Worm (Caenorhabditis elegans) whole organism, L4 larva: ENCODE results near the gene cpf-1.

Experiments used
- F37D6.2 ChIP-seq: sonication (generic microtip); optimal IDR thresholded peaks from 2 replicates; lab custom pipeline; 2016; ENCODE audit warnings: mild to moderate bottlenecking, missing genetic modification characterization, missing compliant biosample characterization
- F44E2.7 ChIP-seq: fragments of 200-800 bp; sonication (Bioruptor generic); IDR thresholded peaks from 2 replicates; pipeline ENCODE4 v2.1.2; 2022; ENCODE audit warnings: missing genetic modification characterization, missing compliant biosample characterization
- R02D3.7 ChIP-seq: fragments of 150-350 bp; sonication (generic microtip); optimal IDR thresholded peaks from 3 replicates; lab custom pipeline; 2014; ENCODE audit warnings: missing biosample characterization, missing genetic modification characterization
- T26A8.4 ChIP-seq: fragments of 200-800 bp; sonication (Bioruptor generic); IDR thresholded peaks from 2 replicates; pipeline ENCODE4 v1.3.6; 2022; ENCODE audit warnings: missing genetic modification characterization, missing compliant biosample characterization
- Y48G9A.11 ChIP-seq: fragments of 200-800 bp; sonication (Bioruptor generic); IDR thresholded peaks from 2 replicates; pipeline ENCODE4 v1.3.6; 2022; ENCODE audit warnings: missing genetic modification reagents, missing genetic modification characterization, missing compliant biosample characterization
- arid-1 ChIP-seq: fragments of 200-800 bp; sonication (Bioruptor generic); conservative IDR thresholded peaks from 2 replicates; pipeline ENCODE4 v1.3.6; 2022; ENCODE audit warnings: missing genetic modification reagents, missing genetic modification characterization, missing compliant biosample characterization
- ceh-20 ChIP-seq: fragments of 200-800 bp; sonication (Bioruptor generic); IDR thresholded peaks from 2 replicates; pipeline ENCODE4 v1.3.6; 2022; ENCODE audit warnings: missing genetic modification reagents, missing genetic modification characterization, missing compliant biosample characterization
- ceh-32 ChIP-seq: sonication (generic microtip); optimal IDR thresholded peaks from 2 replicates; lab custom pipeline; 2016; ENCODE audit warnings: mild to moderate bottlenecking, missing genetic modification characterization, missing compliant biosample characterization; ENCODE audit not compliant: poor library complexity
- ceh-62 ChIP-seq: sonication (generic microtip); optimal IDR thresholded peaks from 2 replicates; lab custom pipeline; 2017; ENCODE audit warnings: missing biosample characterization, missing genetic modification characterization
- cey-2 ChIP-seq: sonication (generic microtip); optimal IDR thresholded peaks from 3 replicates; lab custom pipeline; 2017; ENCODE audit warnings: missing genetic modification characterization, mild to moderate bottlenecking, missing compliant biosample characterization, antibody characterized with exemption, borderline replicate concordance; ENCODE audit not compliant: insufficient read depth
- ctbp-1 ChIP-seq: fragments of 200-800 bp; sonication (Bioruptor generic); IDR thresholded peaks from 2 replicates; pipeline ENCODE4 v1.3.6; 2022; ENCODE audit warnings: missing genetic modification reagents, missing genetic modification characterization, missing compliant biosample characterization
- daf-12 ChIP-seq: fragments of 150-350 bp; optimal IDR thresholded peaks from 2 replicates; lab custom pipeline; 2014; ENCODE audit warnings: missing biosample characterization, missing genetic modification reagents, missing genetic modification characterization
- daf-16 ChIP-seq, 3 experiments: sonication (generic microtip); optimal IDR thresholded peaks; 2 replicates each; lab custom pipeline; 2016 to 2017; ENCODE audit warnings: missing genetic modification characterization in 3 of 3, missing genetic modification reagents in 3 of 3, mild to moderate bottlenecking in 2 of 3, missing compliant biosample characterization in 2 of 3, missing biosample characterization in 1 of 3, moderate library complexity in 1 of 3
- dmd-6 ChIP-seq: fragments of 200-800 bp; sonication (Bioruptor generic); IDR thresholded peaks from 2 replicates; pipeline ENCODE4 v1.3.6; 2022; ENCODE audit warnings: missing genetic modification reagents, missing genetic modification characterization, missing compliant biosample characterization
- dpl-1 ChIP-seq: fragments of 150-350 bp; optimal IDR thresholded peaks from 2 replicates; lab custom pipeline; 2014; ENCODE audit warnings: missing biosample characterization, missing genetic modification reagents, missing genetic modification characterization
- dve-1 ChIP-seq: sonication (generic microtip); optimal IDR thresholded peaks from 2 replicates; lab custom pipeline; 2017; ENCODE audit warnings: antibody characterized with exemption, mild to moderate bottlenecking, missing genetic modification characterization, missing compliant biosample characterization; ENCODE audit not compliant: insufficient read depth
- egl-43 ChIP-seq: fragments of 200-800 bp; sonication (Bioruptor generic); IDR thresholded peaks from 2 replicates; pipeline ENCODE4 v1.3.6; 2022; ENCODE audit warnings: missing genetic modification reagents, missing genetic modification characterization, missing compliant biosample characterization
- hlh-11 ChIP-seq: fragments of 200-800 bp; sonication (Bioruptor generic); optimal IDR thresholded peaks from 2 replicates; lab custom pipeline; 2018; ENCODE audit warnings: mild to moderate bottlenecking, missing genetic modification characterization, missing compliant biosample characterization
- hmg-1.1 ChIP-seq: fragments of 200-800 bp; sonication (Bioruptor generic); IDR thresholded peaks from 2 replicates; pipeline ENCODE4 v1.3.6; 2022; ENCODE audit warnings: missing genetic modification reagents, missing genetic modification characterization, missing compliant biosample characterization
- jun-1 ChIP-seq: fragments of 150-350 bp; optimal IDR thresholded peaks from 2 replicates; lab custom pipeline; 2014; ENCODE audit warnings: missing biosample characterization, missing genetic modification reagents, missing genetic modification characterization
- lim-7 ChIP-seq: fragments of 200-800 bp; sonication (Bioruptor generic); IDR thresholded peaks from 2 replicates; pipeline ENCODE4 v1.3.6; 2022; ENCODE audit warnings: missing genetic modification characterization, missing compliant biosample characterization
- lin-15B ChIP-seq: fragments of 150-350 bp; sonication (generic microtip); optimal IDR thresholded peaks from 3 replicates; lab custom pipeline; 2014; ENCODE audit warnings: missing biosample characterization, missing genetic modification characterization
- lin-38 ChIP-seq: fragments of 200-800 bp; sonication (Bioruptor generic); IDR thresholded peaks from 2 replicates; pipeline ENCODE4 v1.3.6; 2022; ENCODE audit warnings: missing genetic modification reagents, missing genetic modification characterization, missing compliant biosample characterization
- lir-3 ChIP-seq: sonication (generic microtip); optimal IDR thresholded peaks from 2 replicates; lab custom pipeline; 2016; ENCODE audit warnings: mild to moderate bottlenecking, missing genetic modification characterization, missing compliant biosample characterization
- madf-5 ChIP-seq, 2 experiments: fragments of 200-800 bp; sonication (Bioruptor generic); IDR thresholded peaks; 2 replicates each; pipeline ENCODE4 v1.3.6; 2022; ENCODE audit warnings: missing compliant biosample characterization in 2 of 2, missing genetic modification characterization in 2 of 2
- nhr-10 ChIP-seq: fragments of 150-350 bp; optimal IDR thresholded peaks from 2 replicates; lab custom pipeline; 2014; ENCODE audit warnings: missing biosample characterization, missing genetic modification characterization
- nhr-25 ChIP-seq: sonication (generic microtip); optimal IDR thresholded peaks from 2 replicates; lab custom pipeline; 2017; ENCODE audit warnings: missing genetic modification characterization, mild to moderate bottlenecking, missing compliant biosample characterization, antibody characterized with exemption, moderate library complexity, borderline replicate concordance; ENCODE audit not compliant: insufficient read depth
- nhr-42 ChIP-seq: fragments of 200-800 bp; sonication (Bioruptor generic); IDR thresholded peaks from 2 replicates; pipeline ENCODE4 v1.3.6; 2022; ENCODE audit warnings: missing genetic modification characterization, missing compliant biosample characterization
- nhr-48 ChIP-seq: sonication (generic microtip); optimal IDR thresholded peaks from 2 replicates; lab custom pipeline; 2016; ENCODE audit warnings: mild to moderate bottlenecking, missing genetic modification characterization, missing compliant biosample characterization
- saeg-2 ChIP-seq: fragments of 200-800 bp; sonication (Bioruptor generic); IDR thresholded peaks from 2 replicates; pipeline ENCODE4 v1.3.6; 2022; ENCODE audit warnings: missing genetic modification reagents, missing genetic modification characterization, missing compliant biosample characterization
- set-16 ChIP-seq: fragments of 200-800 bp; sonication (Bioruptor generic); IDR thresholded peaks from 2 replicates; pipeline ENCODE4 v1.3.6; 2022; ENCODE audit warnings: missing genetic modification reagents, missing genetic modification characterization, missing compliant biosample characterization
- snpc-4 ChIP-seq: fragments of 150-350 bp; optimal IDR thresholded peaks from 2 replicates; lab custom pipeline; 2014; ENCODE audit warnings: missing biosample characterization, missing genetic modification characterization
- spr-3 ChIP-seq: fragments of 200-800 bp; sonication (Bioruptor generic); optimal IDR thresholded peaks from 2 replicates; lab custom pipeline; 2018; ENCODE audit warnings: mild to moderate bottlenecking, missing genetic modification characterization, missing compliant biosample characterization
- tag-97 ChIP-seq: fragments of 200-800 bp; sonication (Bioruptor generic); IDR thresholded peaks from 2 replicates; pipeline ENCODE4 v1.3.6; 2022; ENCODE audit warnings: missing genetic modification characterization, missing compliant biosample characterization
- tra-1 ChIP-seq: fragments of 200-800 bp; sonication (Bioruptor generic); IDR thresholded peaks from 2 replicates; pipeline ENCODE4 v1.3.6; 2022; ENCODE audit warnings: missing genetic modification reagents, missing genetic modification characterization, missing compliant biosample characterization
- unc-62 ChIP-seq, 3 experiments: fragments of 150-350 bp in 1 of 3; sonication (generic microtip); optimal IDR thresholded peaks in 2 of 3; peaks in 1 of 3; 1 replicate in 1 of 3; 2 replicates in 2 of 3; lab custom pipeline; 2014 to 2017; ENCODE audit warnings: missing biosample characterization in 3 of 3, missing genetic modification characterization in 3 of 3, missing genetic modification reagents in 3 of 3, missing genotype in 1 of 3
- zag-1 ChIP-seq: fragments of 150-350 bp; optimal IDR thresholded peaks from 2 replicates; lab custom pipeline; 2014; ENCODE audit warnings: missing biosample characterization, missing genetic modification characterization
- zfp-2 ChIP-seq: sonication (generic microtip); optimal IDR thresholded peaks from 2 replicates; lab custom pipeline; 2016; ENCODE audit warnings: mild to moderate bottlenecking, missing genetic modification characterization, missing compliant biosample characterization
- zip-11 ChIP-seq: fragments of 200-800 bp; sonication (Bioruptor generic); IDR thresholded peaks from 2 replicates; pipeline ENCODE4 v1.3.6; 2022; ENCODE audit warnings: missing genetic modification characterization, missing compliant biosample characterization
- zip-2 ChIP-seq: fragments of 150-350 bp; optimal IDR thresholded peaks from 2 replicates; lab custom pipeline; 2014; ENCODE audit warnings: missing biosample characterization, missing genetic modification characterization
- ztf-7 ChIP-seq: fragments of 150-350 bp; optimal IDR thresholded peaks from 2 replicates; lab custom pipeline; 2014; ENCODE audit warnings: missing biosample characterization, missing genetic modification characterization

The cpf-1 gene

ce11 chrII:8569038-8569977 is 32.9 kb downstream of the cpf-1 start, which contains the start of the genes col-38 and rpl-5 (continued):
- peak; percentile 79 for TF ChIP-seq hmg-1.1 (GFP tag; lab: Robert Waterston, UW)
- TF ChIP-seq snpc-4 (tag; lab: Kevin White, UChicago) = no peak
- peak; percentile 23; the same call in 1 of the 2 replicates for TF ChIP-seq nhr-42 (GFP tag; lab: Robert Waterston, UW)
- TF ChIP-seq dpl-1 (GFP tag; lab: Kevin White, UChicago) = peak; percentile 96
- no peak for TF ChIP-seq lin-15B (tag; lab: Kevin White, UChicago)
- TF ChIP-seq tag-97 = no peak
- peak; percentile 91 for TF ChIP-seq lin-38 (GFP tag; lab: Robert Waterston, UW)
- no peak for TF ChIP-seq daf-16 (GFP tag; optimal IDR thresholded peaks at IDR 0.05; lab: Kevin White, UChicago)
- peak; percentile 79 for TF ChIP-seq daf-16 (tag; optimal IDR thresholded peaks at IDR 0.05; lab: Kevin White, UChicago)
- peak; percentile 90 for TF ChIP-seq dve-1
- peak; percentile 0 for TF ChIP-seq jun-1 (tag; lab: Kevin White, UChicago)
- TF ChIP-seq hlh-11 (tag; lab: Kevin White, UChicago) = peak; percentile 82
- TF ChIP-seq zip-2 (tag; lab: Kevin White, UChicago) = peak; percentile 7
- peak; percentile 60; the same call in 1 of the 2 replicates for TF ChIP-seq arid-1 (GFP tag; lab: Robert Waterston, UW)
- TF ChIP-seq zip-11 = no peak
- TF ChIP-seq R02D3.7 = no peak
- TF ChIP-seq F37D6.2 (tag; lab: Kevin White, UChicago) = peak; percentile 49
- TF ChIP-seq lim-7 (GFP tag; lab: Robert Waterston, UW) = no peak
- TF ChIP-seq cey-2 (tag; lab: Kevin White, UChicago) = no peak
- no peak for TF ChIP-seq daf-12 (tag; lab: Kevin White, UChicago)
- peak; percentile 87 for TF ChIP-seq zfp-2 (tag; lab: Kevin White, UChicago)
- no peak for TF ChIP-seq Y48G9A.11

DNA sequence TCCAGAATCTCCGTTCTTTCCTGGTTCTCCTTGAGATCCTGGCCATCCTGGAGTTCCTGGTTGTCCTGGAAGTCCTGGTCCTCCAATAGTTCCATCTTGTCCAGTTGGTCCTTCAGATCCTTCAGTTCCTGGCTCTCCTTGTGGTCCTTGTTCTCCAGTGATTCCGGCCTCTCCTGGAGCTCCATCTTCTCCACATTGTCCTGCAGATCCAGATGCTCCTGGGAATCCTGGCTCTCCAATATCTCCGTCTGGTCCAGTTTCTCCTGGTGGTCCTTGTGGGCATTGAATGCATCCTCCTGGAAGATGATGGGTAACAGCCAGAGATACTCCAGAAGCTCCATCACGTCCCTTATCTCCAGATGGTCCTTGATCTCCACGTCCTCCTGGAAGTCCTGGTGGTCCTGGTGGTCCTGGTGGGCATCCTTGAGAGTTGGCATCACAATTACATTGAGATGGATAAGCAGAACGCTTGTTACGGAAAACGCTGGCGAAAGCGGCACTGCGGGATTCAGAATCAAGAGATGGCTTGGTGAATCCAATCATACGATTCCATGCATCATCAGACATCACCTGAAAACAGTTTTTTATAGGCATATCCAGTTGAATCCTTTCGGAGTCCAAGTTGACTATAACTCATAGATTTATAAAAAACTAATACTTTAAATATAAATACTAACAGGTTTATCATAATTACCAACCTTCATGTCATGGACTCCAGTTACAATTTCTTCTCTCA is 33.8 kb downstream of the cpf-1 start:
- TF ChIP-seq lin-38 (GFP tag; lab: Robert Waterston, UW) (no peak), unc-62 (GFP tag; optimal IDR thresholded peaks at IDR 0.05 in 1 of 2; lab: Kevin White, UChicago) (peak in 1 of 2 experiments; percentile 69), unc-62 (tag; optimal IDR thresholded peaks at IDR 0.05; lab: Kevin White, UChicago) (no peak), set-16 (peak; percentile 63), egl-43 (GFP tag; lab: Robert Waterston, UW) (0 out of 2 replicates have a peak, but pooled peaks have one; percentile 69), T26A8.4 (peak; percentile 53; the same call in 1 of the 2 replicates), saeg-2 (0 out of 2 replicates have a peak, but pooled peaks have one; percentile 19)
- TF ChIP-seq, all 104 proteins: peak for 5

ce11 chrII:8566806-8567266 is 35.4 kb downstream of the cpf-1 start, which contains the start of gene F54C9.3:
TSS of gene F54C9.3 (minus strand) at chrII:8566856.
- TF ChIP-seq egl-43 (GFP tag; lab: Robert Waterston, UW) (no peak), F44E2.7 (no peak), zip-2 (tag; lab: Kevin White, UChicago) (no peak), lir-3 (tag; lab: Kevin White, UChicago) (no peak), T26A8.4 (no peak), set-16 (no peak), ceh-32 (tag; lab: Kevin White, UChicago) (no peak), spr-3 (GFP tag; lab: Kevin White, UChicago) (no peak), ceh-20 (GFP tag; lab: Robert Waterston, UW) (peak; percentile 96), madf-5 (GFP tag; IDR thresholded peaks at IDR 0.05; lab: Robert Waterston, UW) (no peak), hlh-11 (tag; lab: Kevin White, UChicago) (peak; percentile 82), unc-62 (GFP tag; optimal IDR thresholded peaks at IDR 0.05 in 1 of 2; lab: Kevin White, UChicago) (no peak), unc-62 (tag; optimal IDR thresholded peaks at IDR 0.05; lab: Kevin White, UChicago) (no peak), nhr-25 (tag; lab: Kevin White, UChicago) (no peak), ceh-62 (tag; lab: Kevin White, UChicago) (no peak), nhr-10 (tag; lab: Kevin White, UChicago) (no peak), dmd-6 (GFP tag; lab: Robert Waterston, UW) (peak; percentile 92), ctbp-1 (GFP tag; lab: Robert Waterston, UW) (no peak), nhr-48 (tag; lab: Kevin White, UChicago) (peak; percentile 30), ztf-7 (tag; lab: Kevin White, UChicago) (no peak), zag-1 (tag; lab: Kevin White, UChicago) (no peak), snpc-4 (tag; lab: Kevin White, UChicago) (no peak), tra-1 (peak; percentile 75; the same call in 1 of the 2 replicates), arid-1 (GFP tag; lab: Robert Waterston, UW) (no peak)
